Worm (Caenorhabditis elegans) whole organism, L2 larva: ENCODE measurements around the gene aagr-1.
A peak's percentile ranks its signal among the peaks of the same experiment; 100 is the strongest.

Source experiments
- C34F6.9 ChIP-seq: fragments of 150-350 bp; optimal IDR thresholded peaks from 2 replicates; lab custom pipeline; 2014; ENCODE audit warnings: missing biosample characterization, missing genetic modification characterization
- F13H6.1 ChIP-seq: sonication (generic microtip); optimal IDR thresholded peaks from 2 replicates; lab custom pipeline; 2016; ENCODE audit warnings: missing genetic modification characterization, missing compliant biosample characterization
- R02D3.7 ChIP-seq: fragments of 150-350 bp; optimal IDR thresholded peaks from 2 replicates; lab custom pipeline; 2014; ENCODE audit warnings: missing biosample characterization, missing genetic modification characterization
- Y55F3AM.14 ChIP-seq: fragments of 200-800 bp; sonication (Bioruptor generic); optimal IDR thresholded peaks from 2 replicates; lab custom pipeline; 2018; ENCODE audit warnings: mild to moderate bottlenecking, missing genetic modification characterization, missing compliant biosample characterization
- ZK546.5 ChIP-seq: sonication (generic microtip); optimal IDR thresholded peaks from 2 replicates; lab custom pipeline; 2017; ENCODE audit warnings: missing biosample characterization, missing genetic modification characterization
- alr-1 ChIP-seq: fragments of 150-350 bp; optimal IDR thresholded peaks from 2 replicates; lab custom pipeline; 2014; ENCODE audit warnings: missing biosample characterization, missing genetic modification characterization
- aly-2 ChIP-seq: fragments of 150-350 bp; optimal IDR thresholded peaks from 2 replicates; lab custom pipeline; 2014; ENCODE audit warnings: missing biosample characterization, missing genetic modification characterization
- ama-1 ChIP-seq: fragments of 150-350 bp; optimal IDR thresholded peaks from 2 replicates; lab custom pipeline; 2018; ENCODE audit warnings: inconsistent platforms
- blmp-1 ChIP-seq: sonication (generic microtip); optimal IDR thresholded peaks from 2 replicates; lab custom pipeline; 2017; ENCODE audit warnings: missing genetic modification characterization, mild to moderate bottlenecking, missing compliant biosample characterization, antibody characterized with exemption, moderate library complexity; ENCODE audit not compliant: insufficient read depth
- ceh-16 ChIP-seq: fragments of 150-350 bp; optimal IDR thresholded peaks from 2 replicates; lab custom pipeline; 2014; ENCODE audit warnings: missing biosample characterization, missing genetic modification characterization
- ceh-82 ChIP-seq: fragments of 150-350 bp; optimal IDR thresholded peaks from 2 replicates; lab custom pipeline; 2014; ENCODE audit warnings: missing biosample characterization, missing genetic modification characterization
- crh-2 ChIP-seq: sonication (generic microtip); optimal IDR thresholded peaks from 2 replicates; lab custom pipeline; 2017; ENCODE audit warnings: missing biosample characterization, missing genetic modification characterization
- dmd-4 ChIP-seq: sonication (generic microtip); optimal IDR thresholded peaks from 2 replicates; lab custom pipeline; 2017; ENCODE audit warnings: missing biosample characterization, missing genetic modification characterization
- elt-3 ChIP-seq: sonication (generic microtip); optimal IDR thresholded peaks from 2 replicates; lab custom pipeline; 2017; ENCODE audit warnings: missing biosample characterization, missing genetic modification characterization
- fos-1 ChIP-seq: fragments of 150-350 bp; optimal IDR thresholded peaks from 2 replicates; lab custom pipeline; 2014; ENCODE audit warnings: missing biosample characterization, missing genetic modification characterization
- gmeb-1 ChIP-seq: fragments of 150-350 bp; optimal IDR thresholded peaks from 2 replicates; lab custom pipeline; 2014; ENCODE audit warnings: missing biosample characterization, missing genetic modification characterization
- lin-11 ChIP-seq: fragments of 150-350 bp; sonication (generic microtip); optimal IDR thresholded peaks from 2 replicates; lab custom pipeline; 2014; ENCODE audit warnings: missing biosample characterization, missing genetic modification characterization, inconsistent platforms, mixed read lengths
- lin-13 ChIP-seq: fragments of 150-350 bp; optimal IDR thresholded peaks from 2 replicates; lab custom pipeline; 2014; ENCODE audit warnings: missing biosample characterization, missing genetic modification reagents, missing genetic modification characterization
- lin-39 ChIP-seq: fragments of 150-350 bp; optimal IDR thresholded peaks from 2 replicates; lab custom pipeline; 2014; ENCODE audit warnings: missing biosample characterization, missing genetic modification reagents, missing genetic modification characterization
- lsy-2 ChIP-seq, 2 experiments: fragments of 150-350 bp in 1 of 2; sonication (generic microtip) in 1 of 2; optimal IDR thresholded peaks; 2 replicates each; lab custom pipeline; 2014 to 2017; ENCODE audit warnings: missing biosample characterization in 2 of 2, missing genetic modification characterization in 2 of 2
- mab-5 ChIP-seq: fragments of 150-350 bp; optimal IDR thresholded peaks from 2 replicates; lab custom pipeline; 2014; ENCODE audit warnings: missing biosample characterization, missing genetic modification characterization
- mbf-1 ChIP-seq: sonication (generic microtip); optimal IDR thresholded peaks from 2 replicates; lab custom pipeline; 2017; ENCODE audit warnings: missing biosample characterization, missing genetic modification characterization
- nhr-10 ChIP-seq: sonication (generic microtip); optimal IDR thresholded peaks from 2 replicates; lab custom pipeline; 2017; ENCODE audit warnings: missing biosample characterization, missing genetic modification characterization
- nhr-11 ChIP-seq: fragments of 150-350 bp; optimal IDR thresholded peaks from 2 replicates; lab custom pipeline; 2014; ENCODE audit warnings: missing biosample characterization, missing genetic modification characterization
- nhr-12 ChIP-seq: fragments of 150-350 bp; optimal IDR thresholded peaks from 2 replicates; lab custom pipeline; 2014; ENCODE audit warnings: missing biosample characterization, missing genetic modification characterization
- nhr-129 ChIP-seq: fragments of 150-350 bp; optimal IDR thresholded peaks from 2 replicates; lab custom pipeline; 2014; ENCODE audit warnings: missing biosample characterization, missing genetic modification characterization
- nhr-21 ChIP-seq: fragments of 150-350 bp; optimal IDR thresholded peaks from 2 replicates; lab custom pipeline; 2014; ENCODE audit warnings: missing biosample characterization, missing genetic modification characterization
- nhr-23 ChIP-seq: fragments of 150-350 bp; optimal IDR thresholded peaks from 2 replicates; lab custom pipeline; 2014; ENCODE audit warnings: missing biosample characterization, missing genetic modification reagents, missing genetic modification characterization
- nhr-237 ChIP-seq: fragments of 150-350 bp; optimal IDR thresholded peaks from 2 replicates; lab custom pipeline; 2014; ENCODE audit warnings: missing biosample characterization, missing genetic modification characterization
- nhr-25 ChIP-seq: fragments of 150-350 bp; sonication (generic microtip); optimal IDR thresholded peaks from 3 replicates; lab custom pipeline; 2014; ENCODE audit warnings: missing biosample characterization, missing genetic modification characterization
- nhr-6 ChIP-seq: fragments of 150-350 bp; optimal IDR thresholded peaks from 2 replicates; lab custom pipeline; 2014; ENCODE audit warnings: missing biosample characterization, missing genetic modification characterization
- nhr-77 ChIP-seq: fragments of 150-350 bp; optimal IDR thresholded peaks from 2 replicates; lab custom pipeline; 2014; ENCODE audit warnings: missing biosample characterization, missing genetic modification characterization
- peb-1 ChIP-seq: fragments of 150-350 bp; optimal IDR thresholded peaks from 2 replicates; lab custom pipeline; 2014; ENCODE audit warnings: missing biosample characterization, missing genetic modification characterization
- sem-4 ChIP-seq: fragments of 150-350 bp; optimal IDR thresholded peaks from 2 replicates; lab custom pipeline; 2014; ENCODE audit warnings: missing biosample characterization, missing genetic modification reagents, missing genetic modification characterization
- skn-1 ChIP-seq: sonication (generic microtip); optimal IDR thresholded peaks from 2 replicates; lab custom pipeline; 2017; ENCODE audit warnings: missing biosample characterization, missing genetic modification characterization
- sma-3 ChIP-seq: sonication (generic microtip); optimal IDR thresholded peaks from 2 replicates; lab custom pipeline; 2016; ENCODE audit warnings: missing genetic modification reagents, missing genetic modification characterization, missing compliant biosample characterization
- sma-9 ChIP-seq, 2 experiments: fragments of 150-350 bp in 1 of 2; sonication (generic microtip) in 1 of 2; optimal IDR thresholded peaks; 2 replicates each; lab custom pipeline; 2014 to 2016; ENCODE audit warnings: missing genetic modification characterization in 2 of 2, mild to moderate bottlenecking in 1 of 2, missing biosample characterization in 1 of 2, missing compliant biosample characterization in 1 of 2, missing genetic modification reagents in 1 of 2, moderate library complexity in 1 of 2
- unc-39 ChIP-seq: fragments of 150-350 bp; optimal IDR thresholded peaks from 2 replicates; lab custom pipeline; 2014; ENCODE audit warnings: missing biosample characterization, missing genetic modification characterization
- unc-55 ChIP-seq: fragments of 150-350 bp; sonication (generic microtip); optimal IDR thresholded peaks from 3 replicates; lab custom pipeline; 2014; ENCODE audit warnings: missing biosample characterization, missing genetic modification reagents, missing genetic modification characterization
- unc-62 ChIP-seq: fragments of 150-350 bp; optimal IDR thresholded peaks from 2 replicates; lab custom pipeline; 2014; ENCODE audit warnings: missing biosample characterization, missing genetic modification reagents, missing genetic modification characterization
- ztf-1 ChIP-seq: fragments of 200-800 bp; sonication (Bioruptor generic); conservative IDR thresholded peaks from 2 replicates; pipeline ENCODE4 v1.3.6; 2022; ENCODE audit warnings: missing genetic modification characterization, missing compliant biosample characterization
- ztf-11 ChIP-seq: sonication (generic microtip); optimal IDR thresholded peaks from 2 replicates; lab custom pipeline; 2017; ENCODE audit warnings: missing biosample characterization, missing genetic modification characterization
- ztf-4 ChIP-seq: fragments of 150-350 bp; optimal IDR thresholded peaks from 2 replicates; lab custom pipeline; 2014; ENCODE audit warnings: missing biosample characterization, missing genetic modification characterization

Gene aagr-1

ce11 chrIV:8376923-8377322 is 10.6 kb downstream of the aagr-1 start:
- no peak for TF ChIP-seq R02D3.7 (tag; lab: Kevin White, UChicago)
- TF ChIP-seq nhr-21 (tag; lab: Kevin White, UChicago): no peak
- no peak for TF ChIP-seq lsy-2 (tag; optimal IDR thresholded peaks at IDR 0.05; lab: Kevin White, UChicago)
- no peak for TF ChIP-seq nhr-23
- no peak for TF ChIP-seq unc-39 (tag; lab: Kevin White, UChicago)
- TF ChIP-seq fos-1: peak; percentile 43
- no peak for TF ChIP-seq skn-1
- no peak for TF ChIP-seq sma-3 (GFP tag; lab: Kevin White, UChicago)
- no peak for TF ChIP-seq blmp-1 (tag; lab: Kevin White, UChicago)
- TF ChIP-seq Y55F3AM.14 (GFP tag; lab: Kevin White, UChicago): no peak
- peak; percentile 84 for TF ChIP-seq C34F6.9 (tag; lab: Kevin White, UChicago)
- no peak for TF ChIP-seq aly-2 (tag; lab: Kevin White, UChicago)
- TF ChIP-seq nhr-129: peak; percentile 81
- TF ChIP-seq unc-55 (GFP tag; lab: Kevin White, UChicago): peak; percentile 41
- TF ChIP-seq crh-2: peak; percentile 46
- no peak for TF ChIP-seq unc-62
- TF ChIP-seq nhr-11 (tag; lab: Kevin White, UChicago): no peak
- no peak for TF ChIP-seq lin-39 (tag; lab: Kevin White, UChicago)
- no peak for TF ChIP-seq ztf-1 (GFP tag; lab: Robert Waterston, UW)

- TF ChIP-seq lin-39 (tag; lab: Kevin White, UChicago): no peak
- TF ChIP-seq Y55F3AM.14 (GFP tag; lab: Kevin White, UChicago): peak; percentile 3
- TF ChIP-seq crh-2: peak; percentile 20
These were observed 11.2 kb downstream of the aagr-1 start, which contains the start of gene D2096.7 for ce11 chrIV:8377501-8377900. Gene D2096.7 (minus strand): TSS chrIV:8377630.

- no peak for TF ChIP-seq lin-39 (tag; lab: Kevin White, UChicago)
- TF ChIP-seq ztf-11 (tag; lab: Kevin White, UChicago): no peak
- TF ChIP-seq skn-1: no peak
- no peak for TF ChIP-seq C34F6.9 (tag; lab: Kevin White, UChicago)
- no peak for TF ChIP-seq ztf-4
- no peak for TF ChIP-seq fos-1
- no peak for TF ChIP-seq lsy-2 (tag; optimal IDR thresholded peaks at IDR 0.05; lab: Kevin White, UChicago)
- no peak for TF ChIP-seq alr-1 (tag; lab: Kevin White, UChicago)
- no peak for TF ChIP-seq ama-1 (lab: Kevin White, UChicago)
- no peak for TF ChIP-seq R02D3.7 (tag; lab: Kevin White, UChicago)
- no peak for TF ChIP-seq nhr-77 (tag; lab: Kevin White, UChicago)
- no peak for TF ChIP-seq unc-55 (GFP tag; lab: Kevin White, UChicago)
- TF ChIP-seq nhr-10 (tag; lab: Kevin White, UChicago): no peak
- no peak for TF ChIP-seq crh-2
- no peak for TF ChIP-seq nhr-237 (tag; lab: Kevin White, UChicago)
These were observed 12.0 kb downstream of the aagr-1 start for ce11 chrIV:8378280-8378679.

- TF ChIP-seq crh-2 (peak; percentile 73), Y55F3AM.14 (GFP tag; lab: Kevin White, UChicago) (no peak), C34F6.9 (tag; lab: Kevin White, UChicago) (peak; percentile 88), lin-13 (GFP tag; lab: Kevin White, UChicago) (peak; percentile 63), lin-11 (tag; lab: Kevin White, UChicago) (peak; percentile 2), nhr-11 (tag; lab: Kevin White, UChicago) (no peak), sma-9 (GFP tag; optimal IDR thresholded peaks at IDR 0.05; lab: Kevin White, UChicago) (peak; percentile 71), sma-9 (tag; optimal IDR thresholded peaks at IDR 0.05; lab: Kevin White, UChicago) (no peak), unc-62 (no peak), nhr-25 (tag; lab: Kevin White, UChicago) (peak; percentile 73), unc-55 (GFP tag; lab: Kevin White, UChicago) (peak; percentile 95), ceh-82 (tag; lab: Kevin White, UChicago) (peak; percentile 19), blmp-1 (tag; lab: Kevin White, UChicago) (no peak), peb-1 (tag; lab: Kevin White, UChicago) (no peak), ztf-4 (no peak), sem-4 (tag; lab: Kevin White, UChicago) (peak; percentile 0), gmeb-1 (peak; percentile 76), ceh-16 (no peak), dmd-4 (tag; lab: Kevin White, UChicago) (no peak), nhr-77 (tag; lab: Kevin White, UChicago) (no peak), ZK546.5 (tag; lab: Kevin White, UChicago) (peak; percentile 8), fos-1 (peak; percentile 61), elt-3 (no peak), ama-1 (lab: Kevin White, UChicago) (no peak), mbf-1 (tag; lab: Kevin White, UChicago) (no peak), nhr-237 (tag; lab: Kevin White, UChicago) (no peak), nhr-21 (tag; lab: Kevin White, UChicago) (peak; percentile 55), lin-39 (tag; lab: Kevin White, UChicago) (no peak), nhr-129 (peak; percentile 87), aly-2 (tag; lab: Kevin White, UChicago) (no peak), nhr-12 (no peak), ztf-1 (GFP tag; lab: Robert Waterston, UW) (no peak), nhr-23 (no peak), alr-1 (tag; lab: Kevin White, UChicago) (no peak), lsy-2 (tag; optimal IDR thresholded peaks at IDR 0.05; lab: Kevin White, UChicago) (peak; percentile 63 to 90), mab-5 (tag; lab: Kevin White, UChicago) (peak; percentile 53), ztf-11 (tag; lab: Kevin White, UChicago) (no peak), nhr-10 (tag; lab: Kevin White, UChicago) (no peak), nhr-6 (tag; lab: Kevin White, UChicago) (no peak), F13H6.1 (peak; percentile 46)
These were observed 13.0 kb downstream of the aagr-1 start, which contains the start of gene nap-1 for ce11 chrIV:8379278-8379677. Gene nap-1 (minus strand): TSS chrIV:8379319.
